Fruit fly (Drosophila melanogaster): ENCODE measurements around the gene CG34057.
A peak's percentile ranks its signal among the peaks of the same experiment; 100 is the strongest.

Gene CG34057

dm6 chr3L:883786-884185 lies 13.4 kb upstream of the CG34057 start:
- TF ChIP-seq Smox (GFP tag; optimal IDR thresholded peaks at IDR 0.05) (no peak), fkh (GFP tag; optimal IDR thresholded peaks at IDR 0.05) (no peak), CG11902 (GFP tag; optimal IDR thresholded peaks at IDR 0.05) (no peak), pdm3 (GFP tag; optimal IDR thresholded peaks at IDR 0.05) (no peak), CG8632 (GFP tag; optimal IDR thresholded peaks at IDR 0.05) (no peak), Sox14 (GFP tag; optimal IDR thresholded peaks at IDR 0.05) (peak; percentile 86), CG8319 (GFP tag; optimal IDR thresholded peaks at IDR 0.05) (no peak)

- TF ChIP-seq topi (GFP tag; optimal IDR thresholded peaks at IDR 0.05) (peak; percentile 15), svp (GFP tag) (peak; percentile 54), esn (GFP tag; optimal IDR thresholded peaks at IDR 0.05) (no peak), CG7368 (GFP tag; optimal IDR thresholded peaks at IDR 0.05) (peak; percentile 34), CG11902 (GFP tag; optimal IDR thresholded peaks at IDR 0.05) (peak; percentile 28), Eip78C (GFP tag) (peak; percentile 82), eg (GFP tag; IDR thresholded peaks at IDR 0.05) (peak; percentile 54; the same call in 2 of the 3 replicates), CG8319 (GFP tag; optimal IDR thresholded peaks at IDR 0.05) (no peak), cyc (GFP tag; optimal IDR thresholded peaks at IDR 0.05) (peak; percentile 29), CG3919 (GFP tag; optimal IDR thresholded peaks at IDR 0.05) (peak; percentile 25), CG9139 (GFP tag; optimal IDR thresholded peaks at IDR 0.05) (no peak), CG31627 (GFP tag; optimal IDR thresholded peaks at IDR 0.05) (no peak), Lpt (GFP tag; optimal IDR thresholded peaks at IDR 0.05) (no peak), achi (GFP tag; optimal IDR thresholded peaks at IDR 0.05) (peak; percentile 35), Gug (GFP tag; IDR thresholded peaks at IDR 0.05) (0 out of 2 replicates have a peak, but pooled peaks have one; percentile 15), Ets96B (tag; optimal IDR thresholded peaks at IDR 0.05) (peak; percentile 30), CG6163 (GFP tag; IDR thresholded peaks at IDR 0.05) (0 out of 3 replicates have a peak, but pooled peaks have one; percentile 12), CG10669 (GFP tag; optimal IDR thresholded peaks at IDR 0.05) (peak; percentile 22)
Measured at dm6 chr3L:884239-884638, 12.9 kb upstream of the CG34057 start.

dm6 chr3L:885006-885405 lies 12.2 kb upstream of the CG34057 start:
- TF ChIP-seq CG9139 (GFP tag; optimal IDR thresholded peaks at IDR 0.05) (no peak), CG6808 (GFP tag; optimal IDR thresholded peaks at IDR 0.05) (no peak), Lpt (GFP tag; optimal IDR thresholded peaks at IDR 0.05) (no peak), Eip78C (GFP tag) (peak; percentile 40), CG6792 (GFP tag; optimal IDR thresholded peaks at IDR 0.05) (no peak), CG11762 (GFP tag; optimal IDR thresholded peaks at IDR 0.05; ENCODE audit: insufficient read depth) (no peak), CG6854 (GFP tag; optimal IDR thresholded peaks at IDR 0.05) (no peak), fd85E (GFP tag; optimal IDR thresholded peaks at IDR 0.05) (no peak), Eip93F (GFP tag; optimal IDR thresholded peaks at IDR 0.05) (no peak), CG32006 (GFP tag; optimal IDR thresholded peaks at IDR 0.05) (no peak), Gug (GFP tag; IDR thresholded peaks at IDR 0.05) (no peak), CG7368 (GFP tag; optimal IDR thresholded peaks at IDR 0.05) (no peak), svp (GFP tag) (peak; percentile 69)

- TF ChIP-seq CG3032 (tag; optimal IDR thresholded peaks at IDR 0.05) (no peak), Eip78C (GFP tag) (peak; percentile 45)
Measured at dm6 chr3L:885624-886257, 11.4 kb upstream of the CG34057 start.

dm6 chr3L:887423-888097 lies 9.6 kb upstream of the CG34057 start:
- peak; percentile 71 for TF ChIP-seq dsx (GFP tag; optimal IDR thresholded peaks at IDR 0.05; ENCODE audit: poor library complexity, severe bottlenecking)
- TF ChIP-seq vri (GFP tag; optimal IDR thresholded peaks at IDR 0.05), result peak; percentile 55
- peak; percentile 55 for TF ChIP-seq Eip78C (GFP tag)
- TF ChIP-seq svp (GFP tag), result peak; percentile 82
- TF ChIP-seq CG32006 (GFP tag; optimal IDR thresholded peaks at IDR 0.05), result no peak
- TF ChIP-seq fkh (GFP tag; optimal IDR thresholded peaks at IDR 0.05), result peak; percentile 76
- no peak for TF ChIP-seq CG11762 (GFP tag; optimal IDR thresholded peaks at IDR 0.05; ENCODE audit: insufficient read depth)
- no peak for TF ChIP-seq CG16779 (tag; optimal IDR thresholded peaks at IDR 0.05)
